Worm (Caenorhabditis elegans): ENCODE results near the gene cyk-1.

DNA sequence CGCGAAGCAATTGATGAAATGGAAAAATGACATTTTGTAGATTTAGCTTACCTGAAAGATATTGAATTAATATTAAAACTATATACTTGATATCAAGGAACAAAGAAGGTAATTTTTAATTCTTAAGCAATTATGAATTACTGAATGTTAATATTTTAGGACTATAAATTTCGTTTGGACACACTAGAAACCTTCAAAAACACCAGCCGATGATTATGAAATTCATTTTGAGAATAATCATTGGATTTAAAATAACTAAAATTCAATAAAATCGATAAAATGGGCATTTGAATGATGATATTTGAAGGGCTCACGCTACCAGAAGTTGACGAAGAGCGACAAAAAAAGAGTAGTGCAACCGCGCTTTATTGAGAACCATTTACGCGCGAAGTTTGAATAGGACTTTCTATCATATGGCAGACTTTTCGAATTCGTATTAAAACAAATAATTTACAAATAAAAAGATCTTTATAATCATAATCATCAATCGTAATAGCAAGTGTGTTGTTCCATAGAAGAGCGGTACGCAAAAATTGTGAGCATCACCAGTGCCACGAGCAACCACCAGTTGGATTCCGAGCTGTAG is 44.9 kb upstream of the cyk-1 start, which contains the start of gene ZK418.5:
- peak; percentile 25 for TF ChIP-seq snpc-4 (tag; optimal IDR thresholded peaks at IDR 0.05)
- no peak for TF ChIP-seq elt-2 (tag; optimal IDR thresholded peaks at IDR 0.05)
- peak in 1 of 2 experiments; percentile 11 for TF ChIP-seq mdl-1 (tag; optimal IDR thresholded peaks at IDR 0.05)
- TF ChIP-seq ama-1 (optimal IDR thresholded peaks at IDR 0.05) = no peak
- TF ChIP-seq ets-5 (GFP tag; IDR thresholded peaks at IDR 0.05) = no peak
- peak; percentile 29 to 68 (median 42) for TF ChIP-seq ceh-82 (tag; optimal IDR thresholded peaks at IDR 0.05)
- peak; percentile 58 for TF ChIP-seq nhr-85 (tag)
- no peak for TF ChIP-seq pax-3 (tag; optimal IDR thresholded peaks at IDR 0.05)
- TF ChIP-seq ceh-8 (GFP tag; optimal IDR thresholded peaks at IDR 0.05) = no peak
- TF ChIP-seq zip-4 (GFP tag; optimal IDR thresholded peaks at IDR 0.05) = no peak
